Worm (Caenorhabditis elegans) whole organism, L4/young adult: ENCODE data around the gene glb-17.

Experiments
- dao-5 ChIP-seq: sonication (generic microtip); optimal IDR thresholded peaks from 2 replicates; lab custom pipeline; 2016; ENCODE audit warnings: missing genotype, missing genetic modification characterization, moderate library complexity, missing compliant biosample characterization
- him-1 ChIP-seq: sonication (generic microtip); optimal IDR thresholded peaks from 2 replicates; lab custom pipeline; 2016; ENCODE audit warnings: missing genotype, missing genetic modification reagents, missing genetic modification characterization, missing compliant biosample characterization

ce11 chrX:9536008-9536407, 40.8 kb downstream of the glb-17 start:
- TF ChIP-seq him-1 (tag; lab: Kevin White, UChicago) (no peak), dao-5 (tag; lab: Kevin White, UChicago) (no peak)
